Worm (Caenorhabditis elegans) whole organism, L4 larva: ENCODE results near the gene Y38H6C.8.
"Not testable (repeated sequence)": the region's sequence is repeated elsewhere in the genome, so short reads cannot be mapped to it uniquely, and the experiment has no call there.

Experiments used
- Y105C5A.15 ChIP-seq: fragments of 200-800 bp; sonication (Bioruptor generic); IDR thresholded peaks from 2 replicates; pipeline ENCODE4 v1.3.6; 2022; ENCODE audit warnings: missing genetic modification characterization, missing compliant biosample characterization
- ZK546.5 ChIP-seq, 2 experiments: sonication (generic microtip); optimal IDR thresholded peaks; 2 replicates each; lab custom pipeline; 2017; ENCODE audit warnings: missing biosample characterization in 2 of 2, missing genetic modification characterization in 2 of 2
- ceh-28 ChIP-seq: fragments of 150-350 bp; optimal IDR thresholded peaks from 2 replicates; lab custom pipeline; 2014; ENCODE audit warnings: missing biosample characterization, missing genetic modification reagents, missing genetic modification characterization
- ceh-82 ChIP-seq: sonication (generic microtip); optimal IDR thresholded peaks from 2 replicates; lab custom pipeline; 2017; ENCODE audit warnings: missing biosample characterization, missing genetic modification characterization
- dmd-6 ChIP-seq: fragments of 200-800 bp; sonication (Bioruptor generic); IDR thresholded peaks from 2 replicates; pipeline ENCODE4 v1.3.6; 2022; ENCODE audit warnings: missing genetic modification reagents, missing genetic modification characterization, missing compliant biosample characterization
- dpl-1 ChIP-seq: fragments of 150-350 bp; optimal IDR thresholded peaks from 2 replicates; lab custom pipeline; 2014; ENCODE audit warnings: missing biosample characterization, missing genetic modification reagents, missing genetic modification characterization
- egl-27 ChIP-seq: sonication (generic microtip); optimal IDR thresholded peaks from 3 replicates; lab custom pipeline; 2017; ENCODE audit warnings: missing biosample characterization, missing genetic modification reagents, missing genetic modification characterization
- fkh-10 ChIP-seq: fragments of 150-350 bp; optimal IDR thresholded peaks from 2 replicates; lab custom pipeline; 2014; ENCODE audit warnings: missing biosample characterization, missing genetic modification reagents, missing genetic modification characterization
- hlh-11 ChIP-seq: fragments of 200-800 bp; sonication (Bioruptor generic); optimal IDR thresholded peaks from 2 replicates; lab custom pipeline; 2018; ENCODE audit warnings: mild to moderate bottlenecking, missing genetic modification characterization, missing compliant biosample characterization
- hlh-30 ChIP-seq: sonication (generic microtip); optimal IDR thresholded peaks from 2 replicates; lab custom pipeline; 2017; ENCODE audit warnings: antibody characterized with exemption, mild to moderate bottlenecking, missing genetic modification characterization, missing compliant biosample characterization; ENCODE audit not compliant: insufficient read depth
- jun-1 ChIP-seq: fragments of 150-350 bp; optimal IDR thresholded peaks from 2 replicates; lab custom pipeline; 2014; ENCODE audit warnings: missing biosample characterization, missing genetic modification reagents, missing genetic modification characterization
- lin-13 ChIP-seq: fragments of 150-350 bp; optimal IDR thresholded peaks from 2 replicates; lab custom pipeline; 2014; ENCODE audit warnings: missing biosample characterization, missing genetic modification reagents, missing genetic modification characterization
- lin-39 ChIP-seq: fragments of 150-350 bp; optimal IDR thresholded peaks from 2 replicates; lab custom pipeline; 2014; ENCODE audit warnings: missing biosample characterization, missing genetic modification reagents, missing genetic modification characterization
- lsy-2 ChIP-seq, 2 experiments: fragments of 150-350 bp in 1 of 2; sonication (generic microtip) in 1 of 2; optimal IDR thresholded peaks; 2 replicates each; lab custom pipeline; 2014 to 2017; ENCODE audit warnings: missing biosample characterization in 2 of 2, missing genetic modification characterization in 2 of 2
- madf-5 ChIP-seq, 2 experiments: fragments of 200-800 bp; sonication (Bioruptor generic); IDR thresholded peaks; 2 replicates each; pipeline ENCODE4 v1.3.6; 2022; ENCODE audit warnings: missing compliant biosample characterization in 2 of 2, missing genetic modification characterization in 2 of 2
- mep-1 ChIP-seq: fragments of 150-350 bp; sonication (generic microtip); optimal IDR thresholded peaks from 3 replicates; lab custom pipeline; 2014; ENCODE audit warnings: missing biosample characterization, missing genetic modification characterization
- nhr-111 ChIP-seq: fragments of 200-800 bp; sonication (Bioruptor generic); optimal IDR thresholded peaks from 2 replicates; lab custom pipeline; 2018; ENCODE audit warnings: mild to moderate bottlenecking, missing genetic modification characterization, missing compliant biosample characterization
- nhr-237 ChIP-seq: sonication (generic microtip); optimal IDR thresholded peaks from 2 replicates; lab custom pipeline; 2017; ENCODE audit warnings: missing biosample characterization, missing genetic modification characterization
- pqm-1 ChIP-seq: sonication (generic microtip); optimal IDR thresholded peaks from 2 replicates; lab custom pipeline; 2017; ENCODE audit warnings: missing biosample characterization, missing genetic modification characterization
- saeg-2 ChIP-seq: fragments of 200-800 bp; sonication (Bioruptor generic); IDR thresholded peaks from 2 replicates; pipeline ENCODE4 v1.3.6; 2022; ENCODE audit warnings: missing genetic modification reagents, missing genetic modification characterization, missing compliant biosample characterization
- sdz-12 ChIP-seq: fragments of 200-800 bp; sonication (Bioruptor generic); optimal IDR thresholded peaks from 2 replicates; lab custom pipeline; 2018; ENCODE audit warnings: mild to moderate bottlenecking, missing genetic modification characterization, missing compliant biosample characterization
- spr-3 ChIP-seq: fragments of 200-800 bp; sonication (Bioruptor generic); optimal IDR thresholded peaks from 2 replicates; lab custom pipeline; 2018; ENCODE audit warnings: mild to moderate bottlenecking, missing genetic modification characterization, missing compliant biosample characterization
- tag-97 ChIP-seq: fragments of 200-800 bp; sonication (Bioruptor generic); IDR thresholded peaks from 2 replicates; pipeline ENCODE4 v1.3.6; 2022; ENCODE audit warnings: missing genetic modification characterization, missing compliant biosample characterization
- unc-130 ChIP-seq: sonication (generic microtip); optimal IDR thresholded peaks from 2 replicates; lab custom pipeline; 2016; ENCODE audit warnings: missing genetic modification reagents, missing genetic modification characterization, missing compliant biosample characterization
- unc-62 ChIP-seq, 3 experiments: fragments of 150-350 bp in 1 of 3; sonication (generic microtip); optimal IDR thresholded peaks in 2 of 3; peaks in 1 of 3; 1 replicate in 1 of 3; 2 replicates in 2 of 3; lab custom pipeline; 2014 to 2017; ENCODE audit warnings: missing biosample characterization in 3 of 3, missing genetic modification characterization in 3 of 3, missing genetic modification reagents in 3 of 3, missing genotype in 1 of 3
- zfp-3 ChIP-seq: fragments of 200-800 bp; sonication (Bioruptor generic); conservative IDR thresholded peaks from 2 replicates; pipeline ENCODE4 v1.3.6; 2022; ENCODE audit warnings: missing genetic modification reagents, missing genetic modification characterization, missing compliant biosample characterization
- ztf-11 ChIP-seq: fragments of 150-350 bp; optimal IDR thresholded peaks from 2 replicates; lab custom pipeline; 2014; ENCODE audit warnings: missing biosample characterization, missing genetic modification characterization

Gene Y38H6C.8

ce11 chrV:20551096-20551495, 37.3 kb downstream of the Y38H6C.8 start, which contains the start of gene Y38H6C.20:
Y38H6C.20 (minus strand) TSS chrV:20551196.
- TF ChIP-seq ceh-28 (no peak), unc-62 (GFP tag; optimal IDR thresholded peaks at IDR 0.05 in 1 of 2; lab: Kevin White, UChicago) (peak in 1 of 2 experiments; percentile 18), unc-62 (tag; optimal IDR thresholded peaks at IDR 0.05; lab: Kevin White, UChicago) (no peak)

ce11 chrV:20552971-20553370, 39.2 kb downstream of the Y38H6C.8 start, which contains the start of gene vmo-1:
vmo-1 (minus strand) TSS chrV:20553071.
- TF ChIP-seq sdz-12, result no peak
- TF ChIP-seq madf-5 (GFP tag; IDR thresholded peaks at IDR 0.05; lab: Robert Waterston, UW), result no peak
- no peak for TF ChIP-seq hlh-30 (tag; lab: Kevin White, UChicago)
- no peak for TF ChIP-seq Y105C5A.15 (GFP tag; lab: Robert Waterston, UW)
- no peak for TF ChIP-seq lsy-2 (tag; optimal IDR thresholded peaks at IDR 0.05; lab: Kevin White, UChicago)
- TF ChIP-seq unc-130 (GFP tag; lab: Kevin White, UChicago), result no peak
- TF ChIP-seq fkh-10 (GFP tag; lab: Kevin White, UChicago), result no peak
- TF ChIP-seq tag-97 (GFP tag; lab: Robert Waterston, UW), result no peak
- no peak for TF ChIP-seq nhr-237
- TF ChIP-seq mep-1 (tag; lab: Kevin White, UChicago), result no peak
- no peak for TF ChIP-seq spr-3 (GFP tag; lab: Kevin White, UChicago)
- TF ChIP-seq saeg-2 (GFP tag; lab: Robert Waterston, UW), result no peak
- no peak for TF ChIP-seq ztf-11 (tag; lab: Kevin White, UChicago)
- no peak for TF ChIP-seq ZK546.5 (tag; optimal IDR thresholded peaks at IDR 0.05; lab: Kevin White, UChicago)
- no peak for TF ChIP-seq zfp-3
- no peak for TF ChIP-seq unc-62 (GFP tag; optimal IDR thresholded peaks at IDR 0.05 in 1 of 2; lab: Kevin White, UChicago)
- TF ChIP-seq unc-62 (tag; optimal IDR thresholded peaks at IDR 0.05; lab: Kevin White, UChicago), result no peak

ce11 chrV:20555120-20555519, 41.4 kb downstream of the Y38H6C.8 start, which contains the start of gene Y38H6C.21:
Y38H6C.21 (minus strand) TSS chrV:20555267.
- TF ChIP-seq dmd-6 (peak; percentile 61), ceh-28 (no peak)

- TF ChIP-seq dmd-6 (peak; percentile 66), unc-62 (GFP tag; optimal IDR thresholded peaks at IDR 0.05 in 1 of 2; lab: Kevin White, UChicago) (peak in 1 of 2 experiments; percentile 37), unc-62 (tag; optimal IDR thresholded peaks at IDR 0.05; lab: Kevin White, UChicago) (no peak), jun-1 (no peak)
Measured at ce11 chrV:20556260-20556659, 42.5 kb downstream of the Y38H6C.8 start, which contains the start of gene Y38H6C.23. Y38H6C.23 (minus strand) TSS chrV:20556360.

ce11 chrV:20558270-20558669, 44.5 kb downstream of the Y38H6C.8 start, which contains the start of gene abf-4:
abf-4 (minus strand) TSS chrV:20558370.
- TF ChIP-seq hlh-11 (tag; lab: Kevin White, UChicago) (no peak), lin-39 (tag; lab: Kevin White, UChicago) (no peak), egl-27 (no peak)
- TF ChIP-seq, all 104 proteins: peak for 0

- TF ChIP-seq dpl-1 (GFP tag; lab: Kevin White, UChicago), result no peak
- TF ChIP-seq nhr-237, result no peak
- no peak for TF ChIP-seq dmd-6
- no peak for TF ChIP-seq nhr-111
Measured at ce11 chrV:20561795-20562194, 48.0 kb downstream of the Y38H6C.8 start, which contains the start of gene F26F2.1. F26F2.1 (minus strand) TSS chrV:20561895.

ce11 chrV:20564054-20564453, 50.3 kb downstream of the Y38H6C.8 start, which contains the start of gene F26F2.13:
F26F2.13 (plus strand) TSS chrV:20564354.
- TF ChIP-seq pqm-1 (tag; lab: Kevin White, UChicago); lin-13 (GFP tag; lab: Kevin White, UChicago); ceh-82 (tag; lab: Kevin White, UChicago): not testable (repeated sequence)
